Worm (Caenorhabditis elegans): Measurements from ENCODE around the gene ech-5.
A peak's percentile ranks its signal among the peaks of the same experiment; 100 is the strongest.
"Not testable (repeated sequence)": the region's sequence is repeated elsewhere in the genome, so short reads cannot be mapped to it uniquely, and the experiment has no call there.

Gene ech-5

ce11 chrIV:763377-764063 lies 33.3 kb upstream of the ech-5 start, which contains the start of gene col-103 (continued):
- no peak for TF ChIP-seq nhr-77 (tag; optimal IDR thresholded peaks at IDR 0.05)
- no peak for TF ChIP-seq F37D6.2 (tag; optimal IDR thresholded peaks at IDR 0.05)
- no peak for TF ChIP-seq ztf-7 (tag; optimal IDR thresholded peaks at IDR 0.05)
- no peak for TF ChIP-seq vab-7 (GFP tag; IDR thresholded peaks at IDR 0.05)
- TF ChIP-seq gei-8 (GFP tag; optimal IDR thresholded peaks at IDR 0.05), result no peak
- peak; percentile 51 for TF ChIP-seq nhr-28 (tag; optimal IDR thresholded peaks at IDR 0.05)
- TF ChIP-seq zfp-2 (tag; optimal IDR thresholded peaks at IDR 0.05), result no peak
- TF ChIP-seq jun-1 (tag; optimal IDR thresholded peaks at IDR 0.05), result no peak
- TF ChIP-seq set-16 (GFP tag; IDR thresholded peaks at IDR 0.05), result no peak
- no peak for TF ChIP-seq hmg-1.1 (GFP tag; IDR thresholded peaks at IDR 0.05)
- TF ChIP-seq nhr-237 (tag; optimal IDR thresholded peaks at IDR 0.05), result no peak

- TF ChIP-seq ceh-28 (tag; optimal IDR thresholded peaks at IDR 0.05), result peak; percentile 32
- no peak for TF ChIP-seq F10B5.3 (tag; optimal IDR thresholded peaks at IDR 0.05)
- no peak for TF ChIP-seq rbr-2 (tag; optimal IDR thresholded peaks at IDR 0.05)
- no peak for TF ChIP-seq mxl-2 (GFP tag; conservative IDR thresholded peaks at IDR 0.05)
- no peak for TF ChIP-seq attf-4 (tag; optimal IDR thresholded peaks at IDR 0.05)
- no peak for TF ChIP-seq lir-3 (tag; optimal IDR thresholded peaks at IDR 0.05)
- no peak for TF ChIP-seq pha-4 (GFP tag; IDR thresholded peaks at IDR 0.05)
- no peak for TF ChIP-seq pha-4 (tag; optimal IDR thresholded peaks at IDR 0.05)
- no peak for TF ChIP-seq zip-11 (GFP tag; IDR thresholded peaks at IDR 0.05)
- TF ChIP-seq hif-1 (tag; optimal IDR thresholded peaks at IDR 0.05), result no peak
- no peak for TF ChIP-seq sdz-12 (GFP tag; optimal IDR thresholded peaks at IDR 0.05)
- TF ChIP-seq snpc-4 (tag; optimal IDR thresholded peaks at IDR 0.05), result no peak
- TF ChIP-seq aha-1 (tag), result peak; percentile 24
These were observed 28.5 kb upstream of the ech-5 start, which contains the start of gene F56B3.2 for ce11 chrIV:768312-768711. Gene F56B3.2 (minus strand): TSS chrIV:768584.

ce11 chrIV:769931-770544 lies 26.8 kb upstream of the ech-5 start:
- TF ChIP-seq lin-38 (GFP tag; IDR thresholded peaks at IDR 0.05), result peak; percentile 86

ce11 chrIV:771061-771460 lies 25.8 kb upstream of the ech-5 start, which contains the start of gene F56B3.9:
Gene F56B3.9 (plus strand): TSS chrIV:771361.
- TF ChIP-seq R02D3.7 (tag; optimal IDR thresholded peaks at IDR 0.05); lin-39 (tag; optimal IDR thresholded peaks at IDR 0.05); ZK337.2 (GFP tag; IDR thresholded peaks at IDR 0.05): not testable (repeated sequence)

ce11 chrIV:772931-773330 lies 23.9 kb upstream of the ech-5 start, which contains the start of gene mrpl-2:
Gene mrpl-2 (plus strand): TSS chrIV:773237.
- TF ChIP-seq nhr-25 (tag; optimal IDR thresholded peaks at IDR 0.05; ENCODE audit: borderline replicate concordance, insufficient read depth) (no peak), dmd-6 (GFP tag; IDR thresholded peaks at IDR 0.05) (no peak), Y105C5A.15 (GFP tag; IDR thresholded peaks at IDR 0.05) (no peak), ceh-44 (GFP tag; IDR thresholded peaks at IDR 0.05) (no peak), unc-130 (GFP tag; optimal IDR thresholded peaks at IDR 0.05) (no peak), F44E2.7 (GFP tag; IDR thresholded peaks at IDR 0.05) (no peak), ceh-28 (tag; optimal IDR thresholded peaks at IDR 0.05) (no peak), daf-8 (GFP tag; IDR thresholded peaks at IDR 0.05) (no peak), cey-2 (tag; optimal IDR thresholded peaks at IDR 0.05; ENCODE audit: borderline replicate concordance, insufficient read depth) (no peak), lin-38 (GFP tag; IDR thresholded peaks at IDR 0.05) (peak; percentile 90), ctbp-1 (GFP tag; IDR thresholded peaks at IDR 0.05) (no peak), Y5F2A.4 (GFP tag; optimal IDR thresholded peaks at IDR 0.05) (no peak), pha-4 (GFP tag; IDR thresholded peaks at IDR 0.05) (no peak), pha-4 (tag; optimal IDR thresholded peaks at IDR 0.05) (no peak), ZK546.5 (tag; optimal IDR thresholded peaks at IDR 0.05) (no peak), F37D6.2 (tag; optimal IDR thresholded peaks at IDR 0.05) (no peak), snpc-1.2 (GFP tag; IDR thresholded peaks at IDR 0.05) (no peak), nhr-77 (tag; optimal IDR thresholded peaks at IDR 0.05) (no peak), nhr-111 (GFP tag; optimal IDR thresholded peaks at IDR 0.05) (no peak), mes-2 (tag; optimal IDR thresholded peaks at IDR 0.05; ENCODE audit: poor library complexity, severe bottlenecking) (peak; percentile 33), dpl-1 (GFP tag; optimal IDR thresholded peaks at IDR 0.05) (peak; percentile 76)

All from whole organism, L4 larva.